Worm (Caenorhabditis elegans): ENCODE data around the gene cld-1.

The cld-1 gene

ce11 chrIV:12890445-12890844 is 45.6 kb downstream of the cld-1 start, which contains the start of gene K08D8.6:
Gene K08D8.6, minus strand, starts transcription at chrIV:12890508.
- no peak for TF ChIP-seq ceh-45 (GFP tag; IDR thresholded peaks at IDR 0.05)
- peak; percentile 4 for TF ChIP-seq elt-2 (tag; optimal IDR thresholded peaks at IDR 0.05)
- TF ChIP-seq ceh-34 (tag; optimal IDR thresholded peaks at IDR 0.05): no peak

- TF ChIP-seq fax-1 (tag; optimal IDR thresholded peaks at IDR 0.05) (no peak), hlh-13 (GFP tag; optimal IDR thresholded peaks at IDR 0.05) (no peak), nfya-1 (tag; optimal IDR thresholded peaks at IDR 0.05) (no peak), mec-3 (tag; optimal IDR thresholded peaks at IDR 0.05; ENCODE audit: borderline replicate concordance) (no peak), hlh-30 (tag; optimal IDR thresholded peaks at IDR 0.05; ENCODE audit: insufficient read depth) (no peak), ceh-14 (tag; optimal IDR thresholded peaks at IDR 0.05) (no peak), ceh-34 (tag; optimal IDR thresholded peaks at IDR 0.05) (no peak), ceh-2 (tag; optimal IDR thresholded peaks at IDR 0.05) (no peak), gmeb-2 (tag; optimal IDR thresholded peaks at IDR 0.05) (no peak), ceh-45 (GFP tag; IDR thresholded peaks at IDR 0.05) (no peak), ceh-30 (tag; optimal IDR thresholded peaks at IDR 0.05) (no peak), tbx-2 (tag; optimal IDR thresholded peaks at IDR 0.05) (no peak), nhr-11 (tag; optimal IDR thresholded peaks at IDR 0.05) (no peak), nhr-232 (tag; optimal IDR thresholded peaks at IDR 0.05) (no peak), tbx-7 (tag; optimal IDR thresholded peaks at IDR 0.05) (no peak), K02D7.2 (tag; optimal IDR thresholded peaks at IDR 0.05) (no peak), rnt-1 (tag; optimal IDR thresholded peaks at IDR 0.05) (no peak)
These were observed 50.1 kb downstream of the cld-1 start for ce11 chrIV:12886012-12886411.

All from whole organism, late embryonic.